Fruit fly (Drosophila melanogaster) whole organism, prepupa: ENCODE results near the gene ec.

Source experiments
- Blimp-1 ChIP-seq: fragments of 200-800 bp; sonication (Bioruptor generic); optimal IDR thresholded peaks from 3 replicates; lab custom pipeline; 2017; ENCODE audit warnings: missing biosample characterization, missing genetic modification characterization, mild to moderate bottlenecking, moderate library complexity, missing genetic modification reagents
- CG10631 ChIP-seq: fragments of 200-800 bp; sonication (Bioruptor generic); optimal IDR thresholded peaks from 2 replicates; lab custom pipeline; 2016; ENCODE audit warnings: missing biosample characterization, missing genetic modification characterization
- CG10669 ChIP-seq: fragments of 200-800 bp; sonication (Bioruptor generic); optimal IDR thresholded peaks from 3 replicates; lab custom pipeline; 2018; ENCODE audit warnings: missing biosample characterization, mild to moderate bottlenecking, missing genetic modification characterization, moderate library complexity
- CG11294 ChIP-seq: fragments of 200-800 bp; sonication (Bioruptor generic); IDR thresholded peaks from 2 replicates; pipeline ENCODE4 v1.3.6; 2022; ENCODE audit warnings: missing biosample characterization, missing genetic modification characterization
- CG11762 ChIP-seq: fragments of 200-800 bp; sonication (Bioruptor generic); optimal IDR thresholded peaks from 3 replicates; lab custom pipeline; 2016; ENCODE audit warnings: missing biosample characterization, missing genetic modification characterization; ENCODE audit not compliant: insufficient read depth
- CG11902 ChIP-seq: fragments of 200-800 bp; sonication (Bioruptor generic); optimal IDR thresholded peaks from 3 replicates; lab custom pipeline; 2016; ENCODE audit warnings: missing biosample characterization, missing genetic modification characterization
- CG16779 ChIP-seq: fragments of 200-800 bp; sonication (Bioruptor generic); optimal IDR thresholded peaks from 3 replicates; lab custom pipeline; 2017; ENCODE audit warnings: missing biosample characterization, mild to moderate bottlenecking, missing genetic modification characterization
- CG3032 ChIP-seq: fragments of 200-800 bp; optimal IDR thresholded peaks from 2 replicates; lab custom pipeline; 2019; ENCODE audit warnings: missing biosample characterization, mild to moderate bottlenecking, missing genetic modification characterization, moderate library complexity
- CG31627 ChIP-seq: fragments of 200-800 bp; sonication (Bioruptor generic); optimal IDR thresholded peaks from 3 replicates; lab custom pipeline; 2016; ENCODE audit warnings: missing biosample characterization, missing genetic modification characterization
- CG4318 ChIP-seq: fragments of 200-800 bp; sonication (Bioruptor generic); optimal IDR thresholded peaks from 3 replicates; lab custom pipeline; 2017; ENCODE audit warnings: missing biosample characterization, mild to moderate bottlenecking, missing genetic modification characterization
- CG6163 ChIP-seq: fragments of 200-800 bp; sonication (Bioruptor generic); IDR thresholded peaks from 3 replicates; pipeline ENCODE4 v1.3.6; 2022; ENCODE audit warnings: missing biosample characterization, missing genetic modification characterization
- CG6276 ChIP-seq: fragments of 200-800 bp; sonication (Bioruptor generic); optimal IDR thresholded peaks from 2 replicates; lab custom pipeline; 2017; ENCODE audit warnings: missing biosample characterization, mild to moderate bottlenecking, missing genetic modification characterization
- CG6792 ChIP-seq: fragments of 200-800 bp; sonication (Bioruptor generic); optimal IDR thresholded peaks from 3 replicates; lab custom pipeline; 2016; ENCODE audit warnings: missing biosample characterization, missing genetic modification characterization
- CG6808 ChIP-seq: fragments of 200-800 bp; sonication (Bioruptor generic); optimal IDR thresholded peaks from 3 replicates; lab custom pipeline; 2017; ENCODE audit warnings: missing biosample characterization, missing genetic modification characterization, mild to moderate bottlenecking, moderate library complexity, missing genetic modification reagents
- CG6854 ChIP-seq: fragments of 200-800 bp; sonication (Bioruptor generic); optimal IDR thresholded peaks from 2 replicates; lab custom pipeline; 2017; ENCODE audit warnings: missing biosample characterization, mild to moderate bottlenecking, missing genetic modification characterization
- CG7368 ChIP-seq: fragments of 200-800 bp; sonication (Bioruptor generic); optimal IDR thresholded peaks from 3 replicates; lab custom pipeline; 2016; ENCODE audit warnings: missing biosample characterization, missing genetic modification characterization
- CG8319 ChIP-seq: fragments of 200-800 bp; sonication (Bioruptor generic); optimal IDR thresholded peaks from 3 replicates; lab custom pipeline; 2016; ENCODE audit warnings: missing biosample characterization, missing genetic modification characterization
- CG8632 ChIP-seq: fragments of 200-800 bp; sonication (Bioruptor generic); optimal IDR thresholded peaks from 3 replicates; lab custom pipeline; 2016; ENCODE audit warnings: missing biosample characterization, missing genetic modification characterization
- Eip75B ChIP-seq: fragments of 200-800 bp; sonication (Bioruptor generic); optimal IDR thresholded peaks from 3 replicates; lab custom pipeline; 2016; ENCODE audit warnings: missing biosample characterization, missing genetic modification characterization
- Eip78C ChIP-seq: fragments of 200-800 bp; sonication (Bioruptor generic); peaks from one replicate; lab custom pipeline; 2016; ENCODE audit warnings: missing biosample characterization, missing genetic modification characterization
- Eip93F ChIP-seq: fragments of 200-800 bp; sonication (Bioruptor generic); optimal IDR thresholded peaks from 2 replicates; lab custom pipeline; 2016; ENCODE audit warnings: missing biosample characterization, mild to moderate bottlenecking, missing genetic modification characterization
- Ets21C ChIP-seq: fragments of 200-800 bp; sonication (Bioruptor generic); optimal IDR thresholded peaks from 3 replicates; lab custom pipeline; 2016; ENCODE audit warnings: missing biosample characterization, missing genetic modification characterization
- Gug ChIP-seq: fragments of 200-800 bp; sonication (Bioruptor generic); IDR thresholded peaks from 2 replicates; pipeline ENCODE4 v1.3.6; 2022; ENCODE audit warnings: missing biosample characterization, missing genetic modification characterization
- Hr38 ChIP-seq: sonication (Bioruptor generic); optimal IDR thresholded peaks from 2 replicates; lab custom pipeline; 2016; ENCODE audit warnings: missing biosample characterization, missing genetic modification characterization
- Hr39 ChIP-seq: fragments of 200-800 bp; sonication (Bioruptor generic); optimal IDR thresholded peaks from 2 replicates; lab custom pipeline; 2016; ENCODE audit warnings: missing biosample characterization, missing genetic modification characterization
- Hr4 ChIP-seq: fragments of 200-800 bp; sonication (Bioruptor generic); optimal IDR thresholded peaks from 3 replicates; lab custom pipeline; 2016; ENCODE audit warnings: missing biosample characterization, missing genetic modification characterization
- Lpt ChIP-seq: fragments of 200-800 bp; sonication (Bioruptor generic); optimal IDR thresholded peaks from 3 replicates; lab custom pipeline; 2016; ENCODE audit warnings: missing biosample characterization, missing genetic modification characterization
- Met ChIP-seq: fragments of 200-800 bp; sonication (Bioruptor generic); optimal IDR thresholded peaks from 3 replicates; lab custom pipeline; 2016; ENCODE audit warnings: missing biosample characterization, missing genetic modification characterization
- OdsH ChIP-seq: fragments of 200-800 bp; sonication (Bioruptor generic); optimal IDR thresholded peaks from 3 replicates; lab custom pipeline; 2016; ENCODE audit warnings: missing biosample characterization, missing genetic modification characterization
- Smox ChIP-seq: fragments of 200-800 bp; sonication (Bioruptor generic); optimal IDR thresholded peaks from 3 replicates; lab custom pipeline; 2016; ENCODE audit warnings: missing biosample characterization, missing genetic modification characterization
- Sox102F ChIP-seq: fragments of 200-800 bp; sonication (Bioruptor generic); optimal IDR thresholded peaks from 2 replicates; lab custom pipeline; 2016; ENCODE audit warnings: missing biosample characterization, mild to moderate bottlenecking, missing genetic modification characterization
- Sox14 ChIP-seq: fragments of 200-800 bp; sonication (Bioruptor generic); optimal IDR thresholded peaks from 3 replicates; lab custom pipeline; 2016; ENCODE audit warnings: missing biosample characterization, missing genetic modification characterization
- Sox15 ChIP-seq: fragments of 200-800 bp; sonication (Bioruptor generic); optimal IDR thresholded peaks from 3 replicates; lab custom pipeline; 2016; ENCODE audit warnings: missing biosample characterization, missing genetic modification characterization
- acj6 ChIP-seq: fragments of 200-800 bp; sonication (Bioruptor generic); optimal IDR thresholded peaks from 3 replicates; lab custom pipeline; 2016; ENCODE audit warnings: missing biosample characterization, missing genetic modification characterization
- cyc ChIP-seq: fragments of 200-800 bp; sonication (Bioruptor generic); optimal IDR thresholded peaks from 3 replicates; lab custom pipeline; 2016; ENCODE audit warnings: missing biosample characterization, missing genetic modification characterization
- eg ChIP-seq: fragments of 200-800 bp; sonication (Bioruptor generic); IDR thresholded peaks from 3 replicates; pipeline ENCODE4 v1.3.6; 2022; ENCODE audit warnings: missing biosample characterization, missing genetic modification characterization
- esn ChIP-seq: fragments of 200-800 bp; sonication (Bioruptor generic); optimal IDR thresholded peaks from 2 replicates; lab custom pipeline; 2016; ENCODE audit warnings: missing biosample characterization, mild to moderate bottlenecking, missing genetic modification characterization, moderate library complexity
- fd59A ChIP-seq: fragments of 200-800 bp; sonication (Bioruptor generic); optimal IDR thresholded peaks from 2 replicates; lab custom pipeline; 2017; ENCODE audit warnings: missing biosample characterization, mild to moderate bottlenecking, missing genetic modification characterization, missing genetic modification reagents
- lz ChIP-seq: fragments of 200-800 bp; sonication (Bioruptor generic); optimal IDR thresholded peaks from 3 replicates; lab custom pipeline; 2016; ENCODE audit warnings: missing biosample characterization, missing genetic modification characterization
- net ChIP-seq: fragments of 200-800 bp; sonication (Bioruptor generic); optimal IDR thresholded peaks from 3 replicates; lab custom pipeline; 2016; ENCODE audit warnings: missing biosample characterization, missing genetic modification characterization
- pdm3 ChIP-seq: fragments of 200-800 bp; sonication (Bioruptor generic); optimal IDR thresholded peaks from 3 replicates; lab custom pipeline; 2016; ENCODE audit warnings: missing biosample characterization, missing genetic modification characterization
- salr ChIP-seq, 2 experiments: fragments of 200-800 bp; sonication (Bioruptor generic); optimal IDR thresholded peaks; 3 replicates each; lab custom pipeline; 2016 to 2018; ENCODE audit warnings: missing biosample characterization in 2 of 2, missing genetic modification characterization in 2 of 2, mild to moderate bottlenecking in 1 of 2
- spab ChIP-seq: fragments of 200-800 bp; sonication (Bioruptor generic); optimal IDR thresholded peaks from 2 replicates; lab custom pipeline; 2017; ENCODE audit warnings: missing biosample characterization, mild to moderate bottlenecking, missing genetic modification characterization, missing genetic modification reagents
- ss ChIP-seq, 2 experiments: fragments of 200-800 bp; sonication (Bioruptor generic); optimal IDR thresholded peaks; 2 replicates in 1 of 2; 3 replicates in 1 of 2; lab custom pipeline; 2017 to 2018; ENCODE audit warnings: mild to moderate bottlenecking in 2 of 2, missing biosample characterization in 2 of 2, missing genetic modification characterization in 2 of 2, moderate library complexity in 1 of 2
- svp ChIP-seq: fragments of 200-800 bp; sonication (Bioruptor generic); peaks from one replicate; lab custom pipeline; 2016; ENCODE audit warnings: missing biosample characterization, missing genetic modification characterization
- vri ChIP-seq: fragments of 200-800 bp; sonication (Bioruptor generic); optimal IDR thresholded peaks from 3 replicates; lab custom pipeline; 2016; ENCODE audit warnings: missing biosample characterization, mild to moderate bottlenecking, missing genetic modification characterization

ec gene

DNA sequence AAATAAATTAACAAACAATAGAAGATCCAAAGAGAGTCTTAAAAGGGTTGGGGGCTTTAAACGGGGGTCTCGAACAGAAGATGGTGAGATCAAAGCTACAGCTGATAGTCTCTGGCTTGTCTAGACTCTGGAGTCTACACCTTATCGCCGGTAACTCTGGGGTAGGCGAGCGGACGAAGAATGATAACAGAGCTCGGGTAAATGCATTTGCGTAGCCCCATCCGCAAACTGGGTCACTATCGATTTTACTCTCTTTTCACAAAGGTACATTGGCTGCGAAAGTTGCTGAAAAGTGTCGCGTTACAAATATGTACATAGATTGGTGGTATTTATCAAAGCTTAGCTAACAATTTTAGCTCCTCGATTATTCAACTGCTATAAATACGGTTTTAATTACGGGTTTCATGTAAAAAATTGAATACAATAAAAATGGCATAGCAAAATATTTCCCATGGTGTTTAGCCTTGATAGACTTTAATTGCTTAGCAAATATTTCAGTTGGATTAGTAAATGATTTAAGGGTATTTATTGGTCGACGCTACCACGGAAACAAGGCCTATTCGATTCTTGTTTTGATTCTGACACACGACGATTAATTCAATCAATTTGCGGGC, 55.5 kb downstream of the ec start (continued):
- no peak for TF ChIP-seq Sox15
- TF ChIP-seq CG6163 (GFP tag; lab: Robert Waterston, UW): no peak; the same call in 2 of the 3 replicates
- peak; percentile 28 for TF ChIP-seq CG11902 (GFP tag; lab: Kevin White, UChicago)
- no peak for TF ChIP-seq Blimp-1 (GFP tag; lab: Kevin White, UChicago)
- no peak for TF ChIP-seq CG6854 (GFP tag; lab: Kevin White, UChicago)
- TF ChIP-seq acj6 (GFP tag; lab: Kevin White, UChicago): peak; percentile 49
- TF ChIP-seq Hr38 (GFP tag; lab: Kevin White, UChicago): no peak
- TF ChIP-seq svp: peak; percentile 90
- peak; percentile 37 for TF ChIP-seq CG4318 (GFP tag; lab: Kevin White, UChicago)
- TF ChIP-seq CG8319 (GFP tag; lab: Kevin White, UChicago): peak; percentile 40
- peak; percentile 11 for TF ChIP-seq CG31627 (GFP tag; lab: Kevin White, UChicago)
- no peak for TF ChIP-seq Eip93F (GFP tag; lab: Kevin White, UChicago)
- no peak for TF ChIP-seq CG16779 (tag; lab: Kevin White, UChicago)
- TF ChIP-seq CG10669 (GFP tag; lab: Kevin White, UChicago): peak; percentile 62
- no peak for TF ChIP-seq cyc (GFP tag; lab: Kevin White, UChicago)
- TF ChIP-seq CG11762 (GFP tag; lab: Kevin White, UChicago): peak; percentile 15
- no peak for TF ChIP-seq Hr39 (GFP tag; lab: Kevin White, UChicago)
- peak in 1 of 2 experiments; percentile 15 for TF ChIP-seq salr (GFP tag; optimal IDR thresholded peaks at IDR 0.05; lab: Kevin White, UChicago)
- TF ChIP-seq CG6276: peak; percentile 42
- TF ChIP-seq lz (GFP tag; lab: Kevin White, UChicago): peak; percentile 19
- TF ChIP-seq Ets21C: no peak
- peak; percentile 41 for TF ChIP-seq CG6792 (GFP tag; lab: Kevin White, UChicago)
- peak; percentile 31 for TF ChIP-seq net
- no peak for TF ChIP-seq eg
- peak; percentile 45 for TF ChIP-seq CG3032 (tag; lab: Kevin White, UChicago)
- TF ChIP-seq Met (GFP tag; lab: Kevin White, UChicago): peak; percentile 16
- peak; percentile 61 for TF ChIP-seq pdm3
- no peak for TF ChIP-seq Sox102F (GFP tag; lab: Kevin White, UChicago)
- 0 out of 2 replicates have a peak, but pooled peaks have one; percentile 10 for TF ChIP-seq Gug (GFP tag; lab: Robert Waterston, UW)
- peak; percentile 43 for TF ChIP-seq fd59A
- no peak for TF ChIP-seq vri
- peak; percentile 38 for TF ChIP-seq esn (GFP tag; lab: Kevin White, UChicago)
- peak; percentile 8 for TF ChIP-seq Smox (GFP tag; lab: Kevin White, UChicago)
- TF ChIP-seq Sox14 (GFP tag; lab: Kevin White, UChicago): peak; percentile 51
- TF ChIP-seq CG6808 (GFP tag; lab: Kevin White, UChicago): peak; percentile 54
- peak; percentile 83 for TF ChIP-seq Eip78C
- TF ChIP-seq OdsH (GFP tag; lab: Kevin White, UChicago): peak; percentile 61
- TF ChIP-seq CG11294 (GFP tag; lab: Robert Waterston, UW): no peak
- peak; percentile 55 for TF ChIP-seq Hr4
- peak; percentile 15 for TF ChIP-seq CG7368
- no peak for TF ChIP-seq Lpt
- peak; percentile 43 for TF ChIP-seq spab (GFP tag; lab: Kevin White, UChicago)

DNA sequence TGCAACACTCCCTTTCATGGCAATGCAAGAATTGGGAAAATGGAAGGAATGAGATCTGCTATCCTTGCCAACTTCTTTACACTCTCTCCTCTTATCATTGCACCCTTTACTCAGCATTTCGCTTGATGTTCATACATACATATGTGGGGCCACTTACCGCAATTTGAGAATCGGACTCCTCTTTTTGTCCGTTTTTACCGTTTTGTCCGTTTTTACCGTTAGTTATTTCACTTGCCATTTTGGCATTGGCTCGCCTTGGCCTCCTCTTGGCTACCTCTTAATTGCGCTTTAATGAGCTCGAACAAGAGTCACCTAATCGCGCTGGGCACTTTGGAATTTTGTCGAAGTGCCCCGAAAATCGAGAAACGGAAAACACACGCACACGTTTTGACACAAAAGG, 56.3 kb downstream of the ec start:
- TF ChIP-seq Sox102F (GFP tag; lab: Kevin White, UChicago) (no peak), lz (GFP tag; lab: Kevin White, UChicago) (no peak), CG6163 (GFP tag; lab: Robert Waterston, UW) (no peak), salr (GFP tag; optimal IDR thresholded peaks at IDR 0.05; lab: Kevin White, UChicago) (no peak), CG7368 (no peak), Eip75B (GFP tag; lab: Kevin White, UChicago) (no peak), Eip93F (GFP tag; lab: Kevin White, UChicago) (no peak), CG16779 (tag; lab: Kevin White, UChicago) (no peak), Sox15 (no peak), Blimp-1 (GFP tag; lab: Kevin White, UChicago) (no peak), Lpt (no peak), acj6 (GFP tag; lab: Kevin White, UChicago) (no peak), CG10631 (GFP tag; lab: Kevin White, UChicago) (no peak), net (no peak), Hr39 (GFP tag; lab: Kevin White, UChicago) (no peak), CG4318 (GFP tag; lab: Kevin White, UChicago) (no peak), ss (GFP tag; optimal IDR thresholded peaks at IDR 0.05; lab: Kevin White, UChicago) (no peak), Smox (GFP tag; lab: Kevin White, UChicago) (no peak), CG8319 (GFP tag; lab: Kevin White, UChicago) (no peak), CG8632 (no peak)
